Worm (Caenorhabditis elegans): ENCODE data around the gene ubxn-4.

ce11 chrIII:8437763-8438414 lies 32.5 kb upstream of the ubxn-4 start:
- TF ChIP-seq dao-5 (tag; optimal IDR thresholded peaks at IDR 0.05) (no peak), him-1 (tag; optimal IDR thresholded peaks at IDR 0.05) (no peak), W03F9.2 (tag; optimal IDR thresholded peaks at IDR 0.05) (no peak)

Data from whole organism, L4/young adult.